Worm (Caenorhabditis elegans) whole organism, young adult: ENCODE results near the gene idpb-1.
A peak's percentile ranks its signal among the peaks of the same experiment; 100 is the strongest.

ENCODE experiments used
- T26A5.8 ChIP-seq: sonication (generic microtip); optimal IDR thresholded peaks from 2 replicates; lab custom pipeline; 2016; ENCODE audit warnings: missing genetic modification characterization, missing compliant biosample characterization
- akir-1 ChIP-seq: fragments of 200-800 bp; sonication (Bioruptor generic); optimal IDR thresholded peaks from 2 replicates; lab custom pipeline; 2018; ENCODE audit warnings: mild to moderate bottlenecking, missing genetic modification characterization, moderate library complexity, missing compliant biosample characterization
- ceh-58 ChIP-seq: fragments of 200-800 bp; sonication (Bioruptor generic); IDR thresholded peaks from 2 replicates; pipeline ENCODE4 v1.3.6; 2022; ENCODE audit warnings: missing genetic modification characterization, missing compliant biosample characterization
- lag-1 ChIP-seq: fragments of 200-800 bp; sonication (Bioruptor generic); IDR thresholded peaks from 2 replicates; pipeline ENCODE4 v1.3.6; 2022; ENCODE audit warnings: missing genetic modification reagents, missing genetic modification characterization, missing compliant biosample characterization

ce11 chrII:5105020-5105419 is 3.2 kb downstream of the idpb-1 start:
- TF ChIP-seq lag-1 (GFP tag; lab: Robert Waterston, UW) (no peak), akir-1 (peak; percentile 83), T26A5.8 (peak; percentile 71), ceh-58 (no peak)
